Fruit fly (Drosophila melanogaster) ovary, adult (tissue): ENCODE measurements around the gene se.

Source experiments
- CG17801 ChIP-seq: fragments of 200-800 bp; optimal IDR thresholded peaks from 2 replicates; lab custom pipeline; 2019; ENCODE audit warnings: missing biosample characterization, mild to moderate bottlenecking, missing genetic modification characterization, moderate library complexity; ENCODE audit not compliant: partially characterized antibody

The se gene

dm6 chr3L:8529701-8530100 lies 9.3 kb downstream of the se start:
- no peak for TF ChIP-seq CG17801 (GFP tag; lab: Kevin White, UChicago)

- TF ChIP-seq CG17801 (GFP tag; lab: Kevin White, UChicago) = no peak
These were observed 14.3 kb downstream of the se start, which contains the start of gene ergic53 for dm6 chr3L:8534386-8535306. Gene ergic53 (plus strand): TSS chr3L:8534977.

- TF ChIP-seq CG17801 (GFP tag; lab: Kevin White, UChicago) = no peak
These were observed 16.0 kb downstream of the se start for dm6 chr3L:8536387-8536786.

dm6 chr3L:8538355-8538754 lies 18.0 kb downstream of the se start:
- TF ChIP-seq CG17801 (GFP tag; lab: Kevin White, UChicago) = no peak

- no peak for TF ChIP-seq CG17801 (GFP tag; lab: Kevin White, UChicago)
These were observed 20.2 kb downstream of the se start for dm6 chr3L:8540509-8540908.

- no peak for TF ChIP-seq CG17801 (GFP tag; lab: Kevin White, UChicago)
These were observed 21.3 kb downstream of the se start for dm6 chr3L:8541669-8542068.

dm6 chr3L:8542213-8542612 lies 21.9 kb downstream of the se start:
- TF ChIP-seq CG17801 (GFP tag; lab: Kevin White, UChicago) = no peak

dm6 chr3L:8543866-8544265 lies 23.5 kb downstream of the se start:
- TF ChIP-seq CG17801 (GFP tag; lab: Kevin White, UChicago) = no peak

- TF ChIP-seq CG17801 (GFP tag; lab: Kevin White, UChicago) = peak; percentile 28
These were observed 24.4 kb downstream of the se start, which contains the start of gene rhea for dm6 chr3L:8544710-8545109. Gene rhea (plus strand): TSS chr3L:8545001.

dm6 chr3L:8545473-8545872 lies 25.1 kb downstream of the se start:
- TF ChIP-seq CG17801 (GFP tag; lab: Kevin White, UChicago) = no peak

- peak; percentile 48 for TF ChIP-seq CG17801 (GFP tag; lab: Kevin White, UChicago)
These were observed 26.0 kb downstream of the se start for dm6 chr3L:8546355-8546771.

- peak; percentile 47 for TF ChIP-seq CG17801 (GFP tag; lab: Kevin White, UChicago)
These were observed 26.8 kb downstream of the se start for dm6 chr3L:8547104-8547523.

dm6 chr3L:8549183-8549890 lies 29.0 kb downstream of the se start:
- TF ChIP-seq CG17801 (GFP tag; lab: Kevin White, UChicago) = peak; percentile 12

- TF ChIP-seq CG17801 (GFP tag; lab: Kevin White, UChicago) = no peak
These were observed 30.5 kb downstream of the se start for dm6 chr3L:8550836-8551235.

dm6 chr3L:8553125-8553524 lies 32.8 kb downstream of the se start:
- TF ChIP-seq CG17801 (GFP tag; lab: Kevin White, UChicago) = no peak
